Worm (Caenorhabditis elegans) whole organism, young adult: ENCODE data around the gene F47B8.18.

ENCODE experiments used
- B0019.2 ChIP-seq: fragments of 200-800 bp; sonication (Bioruptor generic); conservative IDR thresholded peaks from 2 replicates; pipeline ENCODE4 v1.3.6; 2022; ENCODE audit warnings: missing genetic modification reagents, missing genetic modification characterization, missing compliant biosample characterization
- D2030.7 ChIP-seq: fragments of 200-800 bp; sonication (Bioruptor generic); IDR thresholded peaks from 2 replicates; pipeline ENCODE4 v1.3.6; 2022; ENCODE audit warnings: missing genetic modification reagents, missing genetic modification characterization, missing compliant biosample characterization
- F33H1.4 ChIP-seq: fragments of 200-800 bp; sonication (Bioruptor generic); IDR thresholded peaks from 2 replicates; pipeline ENCODE4 v1.3.6; 2022; ENCODE audit warnings: missing genetic modification reagents, missing genetic modification characterization, missing compliant biosample characterization
- T07F8.4 ChIP-seq: sonication (generic microtip); optimal IDR thresholded peaks from 2 replicates; lab custom pipeline; 2016; ENCODE audit warnings: mild to moderate bottlenecking, missing genetic modification characterization, moderate library complexity, missing compliant biosample characterization
- Y79H2A.3 ChIP-seq: fragments of 200-800 bp; sonication (Bioruptor generic); conservative IDR thresholded peaks from 2 replicates; pipeline ENCODE4 v1.3.6; 2022; ENCODE audit warnings: missing genetic modification reagents, missing genetic modification characterization, missing compliant biosample characterization
- aptf-2 ChIP-seq: fragments of 200-800 bp; sonication (Bioruptor generic); conservative IDR thresholded peaks from 2 replicates; pipeline ENCODE4 v1.3.6; 2022; ENCODE audit warnings: missing genetic modification reagents, missing genetic modification characterization, missing compliant biosample characterization
- athp-1 ChIP-seq: sonication (generic microtip); optimal IDR thresholded peaks from 2 replicates; lab custom pipeline; 2017; ENCODE audit warnings: mild to moderate bottlenecking, missing genetic modification characterization, missing compliant biosample characterization
- attf-6 ChIP-seq: fragments of 200-800 bp; sonication (Bioruptor generic); IDR thresholded peaks from 2 replicates; pipeline ENCODE4 v1.3.6; 2022; ENCODE audit warnings: missing genetic modification reagents, missing genetic modification characterization, missing compliant biosample characterization
- ccch-3 ChIP-seq: fragments of 200-800 bp; sonication (Bioruptor generic); optimal IDR thresholded peaks from 2 replicates; lab custom pipeline; 2018; ENCODE audit warnings: mild to moderate bottlenecking, missing genetic modification characterization, missing compliant biosample characterization
- ceh-100 ChIP-seq: fragments of 200-800 bp; sonication (Bioruptor generic); IDR thresholded peaks from 2 replicates; pipeline ENCODE4 v1.3.6; 2022; ENCODE audit warnings: missing genetic modification reagents, missing genetic modification characterization, missing compliant biosample characterization
- ceh-79 ChIP-seq: sonication (generic microtip); optimal IDR thresholded peaks from 2 replicates; lab custom pipeline; 2017; ENCODE audit warnings: mild to moderate bottlenecking, missing genetic modification characterization, missing compliant biosample characterization
- dpff-1 ChIP-seq: sonication (generic microtip); optimal IDR thresholded peaks from 2 replicates; lab custom pipeline; 2017; ENCODE audit warnings: mild to moderate bottlenecking, missing genetic modification characterization, missing compliant biosample characterization
- egl-18 ChIP-seq: fragments of 200-800 bp; sonication (Bioruptor generic); IDR thresholded peaks from 2 replicates; pipeline ENCODE4 v1.3.6; 2022; ENCODE audit warnings: missing genetic modification reagents, missing genetic modification characterization, missing compliant biosample characterization
- fkh-3 ChIP-seq: sonication (generic microtip); optimal IDR thresholded peaks from 2 replicates; lab custom pipeline; 2016; ENCODE audit warnings: mild to moderate bottlenecking, missing genetic modification characterization, missing compliant biosample characterization
- him-1 ChIP-seq: sonication (generic microtip); optimal IDR thresholded peaks from 2 replicates; lab custom pipeline; 2016; ENCODE audit warnings: missing genotype, missing genetic modification reagents, missing genetic modification characterization, missing compliant biosample characterization
- hsf-1 ChIP-seq: fragments of 200-800 bp; sonication (Bioruptor generic); IDR thresholded peaks from 2 replicates; pipeline ENCODE4 v1.3.6; 2022; ENCODE audit warnings: missing genetic modification reagents, missing genetic modification characterization, missing compliant biosample characterization
- lin-26 ChIP-seq: fragments of 200-800 bp; sonication (Bioruptor generic); IDR thresholded peaks from 2 replicates; pipeline ENCODE4 v1.3.6; 2022; ENCODE audit warnings: missing genetic modification reagents, missing genetic modification characterization, missing compliant biosample characterization
- lsl-1 ChIP-seq: fragments of 200-800 bp; sonication (Bioruptor generic); optimal IDR thresholded peaks from 2 replicates; lab custom pipeline; 2018; ENCODE audit warnings: mild to moderate bottlenecking, missing genetic modification characterization, moderate library complexity, missing compliant biosample characterization
- madf-6 ChIP-seq: fragments of 200-800 bp; sonication (Bioruptor generic); IDR thresholded peaks from 2 replicates; pipeline ENCODE4 v1.3.6; 2022; ENCODE audit warnings: missing genetic modification reagents, missing genetic modification characterization, missing compliant biosample characterization
- mcd-1 ChIP-seq: fragments of 200-800 bp; sonication (Bioruptor generic); IDR thresholded peaks from 2 replicates; pipeline ENCODE4 v1.3.6; 2022; ENCODE audit warnings: missing genetic modification reagents, missing genetic modification characterization, missing compliant biosample characterization
- nfya-1 ChIP-seq: sonication (generic microtip); optimal IDR thresholded peaks from 2 replicates; lab custom pipeline; 2017; ENCODE audit warnings: antibody characterized with exemption, missing compliant biosample characterization, missing genetic modification characterization, borderline replicate concordance; ENCODE audit not compliant: insufficient read depth
- nhr-120 ChIP-seq: fragments of 200-800 bp; sonication (Bioruptor generic); IDR thresholded peaks from 2 replicates; pipeline ENCODE4 v1.3.6; 2022; ENCODE audit warnings: missing genetic modification characterization, missing compliant biosample characterization
- pbrm-1 ChIP-seq: fragments of 200-800 bp; sonication (Bioruptor generic); IDR thresholded peaks from 2 replicates; pipeline ENCODE4 v1.3.6; 2022; ENCODE audit warnings: missing genetic modification reagents, missing genetic modification characterization, missing compliant biosample characterization
- rcor-1 ChIP-seq: fragments of 200-800 bp; sonication (Bioruptor generic); IDR thresholded peaks from 2 replicates; pipeline ENCODE4 v1.3.6; 2022; ENCODE audit warnings: missing genetic modification reagents, missing genetic modification characterization, missing compliant biosample characterization
- sea-2 ChIP-seq: fragments of 200-800 bp; sonication (Bioruptor generic); IDR thresholded peaks from 2 replicates; pipeline ENCODE4 v1.3.6; 2022; ENCODE audit warnings: missing genetic modification characterization, missing compliant biosample characterization
- snpc-1.1 ChIP-seq: sonication (generic microtip); optimal IDR thresholded peaks from 2 replicates; lab custom pipeline; 2017; ENCODE audit warnings: missing genetic modification characterization, mild to moderate bottlenecking, missing compliant biosample characterization, antibody characterized with exemption, moderate library complexity, missing genotype, missing genetic modification reagents; ENCODE audit not compliant: insufficient read depth
- snpc-1.3 ChIP-seq: sonication (generic microtip); optimal IDR thresholded peaks from 2 replicates; lab custom pipeline; 2017; ENCODE audit warnings: missing genetic modification characterization, mild to moderate bottlenecking, missing compliant biosample characterization, antibody characterized with exemption, moderate library complexity, missing genotype, missing genetic modification reagents; ENCODE audit not compliant: insufficient read depth
- snpc-4 ChIP-seq, 5 experiments: fragments of 150-350 bp in 1 of 5; sonication (generic microtip) in 4 of 5; optimal IDR thresholded peaks; 2 replicates each; lab custom pipeline; 2014 to 2018; ENCODE audit warnings: missing genetic modification characterization in 5 of 5, missing biosample characterization in 3 of 5, antibody characterized with exemption in 2 of 5, mild to moderate bottlenecking in 2 of 5, missing compliant biosample characterization in 2 of 5, missing genotype in 2 of 5, moderate library complexity in 2 of 5, missing genetic modification reagents in 1 of 5
- sptf-2 ChIP-seq: fragments of 200-800 bp; sonication (Bioruptor generic); optimal IDR thresholded peaks from 2 replicates; lab custom pipeline; 2018; ENCODE audit warnings: mild to moderate bottlenecking, missing genetic modification characterization, missing compliant biosample characterization
- tbp1 ChIP-seq: fragments of 200-800 bp; sonication (Bioruptor generic); optimal IDR thresholded peaks from 2 replicates; lab custom pipeline; 2018; ENCODE audit warnings: mild to moderate bottlenecking, missing genetic modification characterization, missing compliant biosample characterization
- ztf-22 ChIP-seq: fragments of 200-800 bp; sonication (Bioruptor generic); optimal IDR thresholded peaks from 2 replicates; lab custom pipeline; 2018; ENCODE audit warnings: mild to moderate bottlenecking, missing genetic modification characterization, moderate library complexity, missing compliant biosample characterization

Gene F47B8.18

ce11 chrV:14282222-14282709, 43.0 kb downstream of the F47B8.18 start, which contains the start of the genes srt-74 and F40G12.9:
Gene srt-74, minus strand, starts transcription at chrV:14282322.
Gene F40G12.9, plus strand, starts transcription at chrV:14282659.
- no peak for TF ChIP-seq nfya-1 (tag; lab: Kevin White, UChicago)
- TF ChIP-seq sptf-2 (GFP tag; lab: Kevin White, UChicago): no peak
- no peak for TF ChIP-seq nhr-120
- no peak for TF ChIP-seq T07F8.4 (tag; lab: Kevin White, UChicago)
- TF ChIP-seq, all 124 proteins: peak for 0

- no peak for TF ChIP-seq pbrm-1 (GFP tag; lab: Robert Waterston, UW)
- TF ChIP-seq ztf-22 (GFP tag; lab: Kevin White, UChicago): no peak
- TF ChIP-seq dpff-1 (tag; lab: Kevin White, UChicago): no peak
- no peak for TF ChIP-seq Y79H2A.3
- no peak for TF ChIP-seq athp-1 (tag; lab: Kevin White, UChicago)
- no peak for TF ChIP-seq attf-6 (GFP tag; lab: Robert Waterston, UW)
- TF ChIP-seq sptf-2 (GFP tag; lab: Kevin White, UChicago): no peak
- no peak for TF ChIP-seq egl-18 (GFP tag; lab: Robert Waterston, UW)
- TF ChIP-seq aptf-2 (GFP tag; lab: Robert Waterston, UW): no peak
- TF ChIP-seq ceh-79 (tag; lab: Kevin White, UChicago): no peak
- no peak for TF ChIP-seq rcor-1
- TF ChIP-seq hsf-1: no peak
- no peak for TF ChIP-seq ceh-100 (GFP tag; lab: Robert Waterston, UW)
- no peak for TF ChIP-seq sea-2 (GFP tag; lab: Robert Waterston, UW)
- no peak for TF ChIP-seq ccch-3 (GFP tag; lab: Kevin White, UChicago)
- no peak for TF ChIP-seq fkh-3
These were observed 45.5 kb downstream of the F47B8.18 start, which contains the start of gene srt-33 for ce11 chrV:14279777-14280176. Gene srt-33, minus strand, starts transcription at chrV:14279877.

- peak; percentile 52 for TF ChIP-seq mcd-1 (GFP tag; lab: Robert Waterston, UW)
- TF ChIP-seq him-1 (tag; lab: Kevin White, UChicago): peak; percentile 87
- peak; percentile 55 for TF ChIP-seq madf-6 (GFP tag; lab: Robert Waterston, UW)
- peak; percentile 78 for TF ChIP-seq snpc-4 (GFP tag; optimal IDR thresholded peaks at IDR 0.05; lab: Kevin White, UChicago)
- TF ChIP-seq snpc-4 (tag; optimal IDR thresholded peaks at IDR 0.05; lab: Kevin White, UChicago): peak; percentile 68 to 93 (median 85)
- TF ChIP-seq snpc-1.1 (tag; lab: Kevin White, UChicago): peak; percentile 90
- peak; percentile 19 for TF ChIP-seq lsl-1 (GFP tag; lab: Kevin White, UChicago)
- TF ChIP-seq tbp1: peak; percentile 51
- TF ChIP-seq snpc-1.3 (tag; lab: Kevin White, UChicago): peak; percentile 43
- TF ChIP-seq attf-6 (GFP tag; lab: Robert Waterston, UW): peak; percentile 87; the same call in 1 of the 2 replicates
- peak; percentile 48 for TF ChIP-seq D2030.7 (GFP tag; lab: Robert Waterston, UW)
- TF ChIP-seq F33H1.4 (GFP tag; lab: Robert Waterston, UW): peak; percentile 25; the same call in 1 of the 2 replicates
- 0 out of 2 replicates have a peak, but pooled peaks have one; percentile 23 for TF ChIP-seq hsf-1
- TF ChIP-seq B0019.2: 0 out of 2 replicates have a peak, but pooled peaks have one; percentile 19
- peak; percentile 53; the same call in 1 of the 2 replicates for TF ChIP-seq lin-26 (GFP tag; lab: Robert Waterston, UW)
These were observed 47.8 kb downstream of the F47B8.18 start for ce11 chrV:14277456-14277855.
